Worm (Caenorhabditis elegans) whole organism, L2 larva: ENCODE results near the gene F10D7.4.

Experiments used
- C34F6.9 ChIP-seq: fragments of 150-350 bp; optimal IDR thresholded peaks from 2 replicates; lab custom pipeline; 2014; ENCODE audit warnings: missing biosample characterization, missing genetic modification characterization
- ZK546.5 ChIP-seq: sonication (generic microtip); optimal IDR thresholded peaks from 2 replicates; lab custom pipeline; 2017; ENCODE audit warnings: missing biosample characterization, missing genetic modification characterization
- alr-1 ChIP-seq: fragments of 150-350 bp; optimal IDR thresholded peaks from 2 replicates; lab custom pipeline; 2014; ENCODE audit warnings: missing biosample characterization, missing genetic modification characterization
- ama-1 ChIP-seq: fragments of 150-350 bp; optimal IDR thresholded peaks from 2 replicates; lab custom pipeline; 2018; ENCODE audit warnings: inconsistent platforms
- blmp-1 ChIP-seq: sonication (generic microtip); optimal IDR thresholded peaks from 2 replicates; lab custom pipeline; 2017; ENCODE audit warnings: missing genetic modification characterization, mild to moderate bottlenecking, missing compliant biosample characterization, antibody characterized with exemption, moderate library complexity; ENCODE audit not compliant: insufficient read depth
- ceh-16 ChIP-seq: fragments of 150-350 bp; optimal IDR thresholded peaks from 2 replicates; lab custom pipeline; 2014; ENCODE audit warnings: missing biosample characterization, missing genetic modification characterization
- ceh-82 ChIP-seq: fragments of 150-350 bp; optimal IDR thresholded peaks from 2 replicates; lab custom pipeline; 2014; ENCODE audit warnings: missing biosample characterization, missing genetic modification characterization
- crh-2 ChIP-seq: sonication (generic microtip); optimal IDR thresholded peaks from 2 replicates; lab custom pipeline; 2017; ENCODE audit warnings: missing biosample characterization, missing genetic modification characterization
- egl-27 ChIP-seq: sonication (generic microtip); optimal IDR thresholded peaks from 3 replicates; lab custom pipeline; 2017; ENCODE audit warnings: missing biosample characterization, missing genetic modification reagents, missing genetic modification characterization
- fos-1 ChIP-seq: fragments of 150-350 bp; optimal IDR thresholded peaks from 2 replicates; lab custom pipeline; 2014; ENCODE audit warnings: missing biosample characterization, missing genetic modification characterization
- lin-39 ChIP-seq: fragments of 150-350 bp; optimal IDR thresholded peaks from 2 replicates; lab custom pipeline; 2014; ENCODE audit warnings: missing biosample characterization, missing genetic modification reagents, missing genetic modification characterization
- lsy-2 ChIP-seq, 2 experiments: fragments of 150-350 bp in 1 of 2; sonication (generic microtip) in 1 of 2; optimal IDR thresholded peaks; 2 replicates each; lab custom pipeline; 2014 to 2017; ENCODE audit warnings: missing biosample characterization in 2 of 2, missing genetic modification characterization in 2 of 2
- mbf-1 ChIP-seq: sonication (generic microtip); optimal IDR thresholded peaks from 2 replicates; lab custom pipeline; 2017; ENCODE audit warnings: missing biosample characterization, missing genetic modification characterization
- mdl-1 ChIP-seq, 2 experiments: fragments of 150-350 bp in 1 of 2; sonication (generic microtip) in 1 of 2; optimal IDR thresholded peaks; 2 replicates each; lab custom pipeline; 2017; ENCODE audit warnings: missing biosample characterization in 2 of 2, missing genetic modification characterization in 2 of 2
- nhr-10 ChIP-seq: sonication (generic microtip); optimal IDR thresholded peaks from 2 replicates; lab custom pipeline; 2017; ENCODE audit warnings: missing biosample characterization, missing genetic modification characterization
- nhr-11 ChIP-seq: fragments of 150-350 bp; optimal IDR thresholded peaks from 2 replicates; lab custom pipeline; 2014; ENCODE audit warnings: missing biosample characterization, missing genetic modification characterization
- nhr-129 ChIP-seq: fragments of 150-350 bp; optimal IDR thresholded peaks from 2 replicates; lab custom pipeline; 2014; ENCODE audit warnings: missing biosample characterization, missing genetic modification characterization
- nhr-21 ChIP-seq: fragments of 150-350 bp; optimal IDR thresholded peaks from 2 replicates; lab custom pipeline; 2014; ENCODE audit warnings: missing biosample characterization, missing genetic modification characterization
- nhr-23 ChIP-seq: fragments of 150-350 bp; optimal IDR thresholded peaks from 2 replicates; lab custom pipeline; 2014; ENCODE audit warnings: missing biosample characterization, missing genetic modification reagents, missing genetic modification characterization
- nhr-237 ChIP-seq: fragments of 150-350 bp; optimal IDR thresholded peaks from 2 replicates; lab custom pipeline; 2014; ENCODE audit warnings: missing biosample characterization, missing genetic modification characterization
- peb-1 ChIP-seq: fragments of 150-350 bp; optimal IDR thresholded peaks from 2 replicates; lab custom pipeline; 2014; ENCODE audit warnings: missing biosample characterization, missing genetic modification characterization
- skn-1 ChIP-seq: sonication (generic microtip); optimal IDR thresholded peaks from 2 replicates; lab custom pipeline; 2017; ENCODE audit warnings: missing biosample characterization, missing genetic modification characterization
- sma-3 ChIP-seq: sonication (generic microtip); optimal IDR thresholded peaks from 2 replicates; lab custom pipeline; 2016; ENCODE audit warnings: missing genetic modification reagents, missing genetic modification characterization, missing compliant biosample characterization
- sma-9 ChIP-seq, 2 experiments: fragments of 150-350 bp in 1 of 2; sonication (generic microtip) in 1 of 2; optimal IDR thresholded peaks; 2 replicates each; lab custom pipeline; 2014 to 2016; ENCODE audit warnings: missing genetic modification characterization in 2 of 2, mild to moderate bottlenecking in 1 of 2, missing biosample characterization in 1 of 2, missing compliant biosample characterization in 1 of 2, missing genetic modification reagents in 1 of 2, moderate library complexity in 1 of 2
- snpc-4 ChIP-seq: fragments of 150-350 bp; optimal IDR thresholded peaks from 2 replicates; lab custom pipeline; 2014; ENCODE audit warnings: missing biosample characterization, missing genetic modification characterization
- zag-1 ChIP-seq: fragments of 150-350 bp; optimal IDR thresholded peaks from 2 replicates; lab custom pipeline; 2014; ENCODE audit warnings: missing biosample characterization, missing genetic modification characterization
- ztf-1 ChIP-seq: fragments of 200-800 bp; sonication (Bioruptor generic); conservative IDR thresholded peaks from 2 replicates; pipeline ENCODE4 v1.3.6; 2022; ENCODE audit warnings: missing genetic modification characterization, missing compliant biosample characterization
- ztf-11 ChIP-seq: sonication (generic microtip); optimal IDR thresholded peaks from 2 replicates; lab custom pipeline; 2017; ENCODE audit warnings: missing biosample characterization, missing genetic modification characterization

Gene F10D7.4

DNA sequence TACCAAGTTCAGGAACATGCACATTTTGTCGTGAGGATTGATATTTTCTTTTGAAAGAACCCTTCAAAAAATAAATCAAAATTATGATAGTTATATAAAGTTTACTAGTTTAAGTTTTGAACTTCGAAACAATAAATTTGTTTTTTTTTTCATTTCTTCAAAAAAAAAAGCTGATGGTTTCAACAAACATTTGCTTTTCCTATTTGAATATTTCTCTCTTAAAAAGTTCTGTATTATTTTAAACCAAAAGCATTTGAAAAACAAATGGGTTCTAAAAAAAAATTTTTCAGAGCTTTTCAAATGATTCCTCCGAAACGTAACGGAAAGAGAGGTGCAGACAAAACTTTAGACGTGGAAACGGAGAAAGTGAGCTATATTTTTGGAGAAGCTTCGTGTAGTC lies 41.4 kb downstream of the F10D7.4 start, which contains the start of gene C53C11.1:
Gene C53C11.1, plus strand, starts transcription at position 301 of the 400 bp plus-strand sequence.
- no peak for TF ChIP-seq ztf-1 (GFP tag; lab: Robert Waterston, UW)
- TF ChIP-seq lin-39 (tag; lab: Kevin White, UChicago) = no peak
- TF ChIP-seq ztf-11 (tag; lab: Kevin White, UChicago) = no peak
- TF ChIP-seq zag-1 (tag; lab: Kevin White, UChicago) = no peak
- no peak for TF ChIP-seq nhr-11 (tag; lab: Kevin White, UChicago)
- TF ChIP-seq peb-1 (tag; lab: Kevin White, UChicago) = no peak
- TF ChIP-seq alr-1 = no peak
- TF ChIP-seq egl-27 (tag; lab: Kevin White, UChicago) = no peak
- TF ChIP-seq nhr-23 (tag; lab: Kevin White, UChicago) = no peak
- TF ChIP-seq mdl-1 (tag; optimal IDR thresholded peaks at IDR 0.05; lab: Kevin White, UChicago) = no peak
- no peak for TF ChIP-seq crh-2 (tag; lab: Kevin White, UChicago)
- TF ChIP-seq lsy-2 (tag; optimal IDR thresholded peaks at IDR 0.05; lab: Kevin White, UChicago) = no peak
- TF ChIP-seq ZK546.5 = no peak
- TF ChIP-seq sma-9 (GFP tag; optimal IDR thresholded peaks at IDR 0.05; lab: Kevin White, UChicago) = no peak
- no peak for TF ChIP-seq sma-9 (tag; optimal IDR thresholded peaks at IDR 0.05; lab: Kevin White, UChicago)
- no peak for TF ChIP-seq snpc-4
- no peak for TF ChIP-seq C34F6.9 (tag; lab: Kevin White, UChicago)
- TF ChIP-seq blmp-1 = no peak

DNA sequence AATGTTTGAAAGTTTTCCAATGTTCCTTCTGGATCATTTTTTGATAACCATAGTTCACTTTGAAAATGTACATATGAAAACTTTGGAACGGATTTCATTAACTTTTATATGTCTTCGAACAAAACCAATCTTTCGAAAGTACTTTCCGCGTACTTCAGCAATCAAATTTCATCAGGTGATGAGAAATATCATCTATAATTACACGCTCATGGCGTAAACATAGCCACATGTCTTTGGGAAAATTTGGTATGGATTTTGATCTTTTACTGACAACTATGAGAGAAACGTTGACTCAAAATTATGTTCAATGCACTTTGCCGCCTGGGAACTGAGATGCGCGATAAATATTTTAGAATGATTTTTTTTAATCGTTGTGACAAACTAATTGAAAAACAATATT lies 42.9 kb downstream of the F10D7.4 start:
- TF ChIP-seq nhr-129 (tag; lab: Kevin White, UChicago) (peak; percentile 56), skn-1 (no peak)

DNA sequence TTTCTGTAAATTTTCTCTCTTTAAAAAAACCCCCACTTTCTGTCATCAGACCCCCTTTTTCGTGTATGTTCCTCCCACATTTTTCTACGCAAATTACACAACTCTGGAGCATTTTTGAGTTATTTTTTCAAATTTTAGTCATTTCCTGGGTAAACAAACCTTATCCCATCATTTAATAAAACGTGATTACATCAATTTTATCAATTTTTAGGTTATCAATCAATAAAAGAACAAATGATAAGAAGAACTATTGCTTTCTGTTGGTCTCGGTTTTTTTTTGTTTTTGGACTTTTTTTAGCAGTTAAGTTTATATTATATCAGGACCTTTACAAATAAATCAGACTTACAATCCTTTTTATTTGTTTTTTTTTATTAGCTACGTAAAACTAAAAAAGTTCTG lies 45.5 kb downstream of the F10D7.4 start, which contains the start of gene C53C11.2:
Gene C53C11.2, plus strand, starts transcription at position 284 of the 400 bp plus-strand sequence.
- TF ChIP-seq ceh-16 (tag; lab: Kevin White, UChicago) (no peak), ceh-82 (tag; lab: Kevin White, UChicago) (no peak), mbf-1 (no peak), fos-1 (peak; percentile 74), alr-1 (no peak)

DNA sequence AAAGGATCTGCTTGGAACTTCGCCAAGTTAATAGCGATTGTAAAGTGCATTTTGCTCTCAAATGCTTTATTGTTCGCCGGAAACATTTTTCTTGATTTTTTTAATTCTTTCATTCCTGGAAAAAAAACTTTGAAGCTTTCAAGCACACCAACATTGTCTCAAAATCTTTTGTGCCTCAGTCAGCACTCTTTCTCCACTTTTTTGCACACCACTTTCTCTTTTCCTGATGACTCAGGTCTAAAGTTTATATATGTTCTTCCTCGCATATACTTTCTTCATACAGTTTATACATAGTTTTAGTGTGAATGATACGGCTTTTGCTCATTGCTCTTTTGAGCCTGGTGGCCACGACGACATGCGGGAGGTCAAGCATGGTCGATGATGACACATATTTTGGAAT lies 48.1 kb downstream of the F10D7.4 start, which contains the start of gene C53C11.5:
Gene C53C11.5, plus strand, starts transcription at position 301 of the 400 bp plus-strand sequence.
- no peak for TF ChIP-seq ama-1 (lab: Kevin White, UChicago)
- TF ChIP-seq nhr-10 = no peak
- no peak for TF ChIP-seq nhr-21 (tag; lab: Kevin White, UChicago)
- no peak for TF ChIP-seq nhr-237
- no peak for TF ChIP-seq ztf-11 (tag; lab: Kevin White, UChicago)
- no peak for TF ChIP-seq zag-1 (tag; lab: Kevin White, UChicago)
- no peak for TF ChIP-seq ceh-16 (tag; lab: Kevin White, UChicago)
- TF ChIP-seq sma-3 (GFP tag; lab: Kevin White, UChicago) = no peak
